Worm (Caenorhabditis elegans) whole organism, L2 larva: Measurements from ENCODE around the gene C26B2.7.

Experiments
- F13H6.1 ChIP-seq: sonication (generic microtip); optimal IDR thresholded peaks from 2 replicates; lab custom pipeline; 2016; ENCODE audit warnings: missing genetic modification characterization, missing compliant biosample characterization
- R02D3.7 ChIP-seq: fragments of 150-350 bp; optimal IDR thresholded peaks from 2 replicates; lab custom pipeline; 2014; ENCODE audit warnings: missing biosample characterization, missing genetic modification characterization
- Y55F3AM.14 ChIP-seq: fragments of 200-800 bp; sonication (Bioruptor generic); optimal IDR thresholded peaks from 2 replicates; lab custom pipeline; 2018; ENCODE audit warnings: mild to moderate bottlenecking, missing genetic modification characterization, missing compliant biosample characterization
- ZK546.5 ChIP-seq: sonication (generic microtip); optimal IDR thresholded peaks from 2 replicates; lab custom pipeline; 2017; ENCODE audit warnings: missing biosample characterization, missing genetic modification characterization
- alr-1 ChIP-seq: fragments of 150-350 bp; optimal IDR thresholded peaks from 2 replicates; lab custom pipeline; 2014; ENCODE audit warnings: missing biosample characterization, missing genetic modification characterization
- aly-2 ChIP-seq: fragments of 150-350 bp; optimal IDR thresholded peaks from 2 replicates; lab custom pipeline; 2014; ENCODE audit warnings: missing biosample characterization, missing genetic modification characterization
- blmp-1 ChIP-seq: sonication (generic microtip); optimal IDR thresholded peaks from 2 replicates; lab custom pipeline; 2017; ENCODE audit warnings: missing genetic modification characterization, mild to moderate bottlenecking, missing compliant biosample characterization, antibody characterized with exemption, moderate library complexity; ENCODE audit not compliant: insufficient read depth
- ceh-82 ChIP-seq: fragments of 150-350 bp; optimal IDR thresholded peaks from 2 replicates; lab custom pipeline; 2014; ENCODE audit warnings: missing biosample characterization, missing genetic modification characterization
- crh-2 ChIP-seq: sonication (generic microtip); optimal IDR thresholded peaks from 2 replicates; lab custom pipeline; 2017; ENCODE audit warnings: missing biosample characterization, missing genetic modification characterization
- dmd-4 ChIP-seq: sonication (generic microtip); optimal IDR thresholded peaks from 2 replicates; lab custom pipeline; 2017; ENCODE audit warnings: missing biosample characterization, missing genetic modification characterization
- egl-27 ChIP-seq: sonication (generic microtip); optimal IDR thresholded peaks from 3 replicates; lab custom pipeline; 2017; ENCODE audit warnings: missing biosample characterization, missing genetic modification reagents, missing genetic modification characterization
- elt-1 ChIP-seq: fragments of 150-350 bp; optimal IDR thresholded peaks from 2 replicates; lab custom pipeline; 2014; ENCODE audit warnings: missing biosample characterization, missing genetic modification characterization
- elt-3 ChIP-seq: sonication (generic microtip); optimal IDR thresholded peaks from 2 replicates; lab custom pipeline; 2017; ENCODE audit warnings: missing biosample characterization, missing genetic modification characterization
- fos-1 ChIP-seq: fragments of 150-350 bp; optimal IDR thresholded peaks from 2 replicates; lab custom pipeline; 2014; ENCODE audit warnings: missing biosample characterization, missing genetic modification characterization
- lin-11 ChIP-seq: fragments of 150-350 bp; sonication (generic microtip); optimal IDR thresholded peaks from 2 replicates; lab custom pipeline; 2014; ENCODE audit warnings: missing biosample characterization, missing genetic modification characterization, inconsistent platforms, mixed read lengths
- lin-13 ChIP-seq: fragments of 150-350 bp; optimal IDR thresholded peaks from 2 replicates; lab custom pipeline; 2014; ENCODE audit warnings: missing biosample characterization, missing genetic modification reagents, missing genetic modification characterization
- lin-39 ChIP-seq: fragments of 150-350 bp; optimal IDR thresholded peaks from 2 replicates; lab custom pipeline; 2014; ENCODE audit warnings: missing biosample characterization, missing genetic modification reagents, missing genetic modification characterization
- lsy-2 ChIP-seq, 2 experiments: fragments of 150-350 bp in 1 of 2; sonication (generic microtip) in 1 of 2; optimal IDR thresholded peaks; 2 replicates each; lab custom pipeline; 2014 to 2017; ENCODE audit warnings: missing biosample characterization in 2 of 2, missing genetic modification characterization in 2 of 2
- mab-5 ChIP-seq: fragments of 150-350 bp; optimal IDR thresholded peaks from 2 replicates; lab custom pipeline; 2014; ENCODE audit warnings: missing biosample characterization, missing genetic modification characterization
- mdl-1 ChIP-seq, 2 experiments: fragments of 150-350 bp in 1 of 2; sonication (generic microtip) in 1 of 2; optimal IDR thresholded peaks; 2 replicates each; lab custom pipeline; 2017; ENCODE audit warnings: missing biosample characterization in 2 of 2, missing genetic modification characterization in 2 of 2
- nhr-10 ChIP-seq: sonication (generic microtip); optimal IDR thresholded peaks from 2 replicates; lab custom pipeline; 2017; ENCODE audit warnings: missing biosample characterization, missing genetic modification characterization
- nhr-11 ChIP-seq: fragments of 150-350 bp; optimal IDR thresholded peaks from 2 replicates; lab custom pipeline; 2014; ENCODE audit warnings: missing biosample characterization, missing genetic modification characterization
- nhr-129 ChIP-seq: fragments of 150-350 bp; optimal IDR thresholded peaks from 2 replicates; lab custom pipeline; 2014; ENCODE audit warnings: missing biosample characterization, missing genetic modification characterization
- nhr-21 ChIP-seq: fragments of 150-350 bp; optimal IDR thresholded peaks from 2 replicates; lab custom pipeline; 2014; ENCODE audit warnings: missing biosample characterization, missing genetic modification characterization
- nhr-23 ChIP-seq: fragments of 150-350 bp; optimal IDR thresholded peaks from 2 replicates; lab custom pipeline; 2014; ENCODE audit warnings: missing biosample characterization, missing genetic modification reagents, missing genetic modification characterization
- nhr-25 ChIP-seq: fragments of 150-350 bp; sonication (generic microtip); optimal IDR thresholded peaks from 3 replicates; lab custom pipeline; 2014; ENCODE audit warnings: missing biosample characterization, missing genetic modification characterization
- nhr-6 ChIP-seq: fragments of 150-350 bp; optimal IDR thresholded peaks from 2 replicates; lab custom pipeline; 2014; ENCODE audit warnings: missing biosample characterization, missing genetic modification characterization
- nhr-77 ChIP-seq: fragments of 150-350 bp; optimal IDR thresholded peaks from 2 replicates; lab custom pipeline; 2014; ENCODE audit warnings: missing biosample characterization, missing genetic modification characterization
- peb-1 ChIP-seq: fragments of 150-350 bp; optimal IDR thresholded peaks from 2 replicates; lab custom pipeline; 2014; ENCODE audit warnings: missing biosample characterization, missing genetic modification characterization
- sem-4 ChIP-seq: fragments of 150-350 bp; optimal IDR thresholded peaks from 2 replicates; lab custom pipeline; 2014; ENCODE audit warnings: missing biosample characterization, missing genetic modification reagents, missing genetic modification characterization
- skn-1 ChIP-seq: sonication (generic microtip); optimal IDR thresholded peaks from 2 replicates; lab custom pipeline; 2017; ENCODE audit warnings: missing biosample characterization, missing genetic modification characterization
- sma-3 ChIP-seq: sonication (generic microtip); optimal IDR thresholded peaks from 2 replicates; lab custom pipeline; 2016; ENCODE audit warnings: missing genetic modification reagents, missing genetic modification characterization, missing compliant biosample characterization
- sma-9 ChIP-seq, 2 experiments: fragments of 150-350 bp in 1 of 2; sonication (generic microtip) in 1 of 2; optimal IDR thresholded peaks; 2 replicates each; lab custom pipeline; 2014 to 2016; ENCODE audit warnings: missing genetic modification characterization in 2 of 2, mild to moderate bottlenecking in 1 of 2, missing biosample characterization in 1 of 2, missing compliant biosample characterization in 1 of 2, missing genetic modification reagents in 1 of 2, moderate library complexity in 1 of 2
- snpc-4 ChIP-seq: fragments of 150-350 bp; optimal IDR thresholded peaks from 2 replicates; lab custom pipeline; 2014; ENCODE audit warnings: missing biosample characterization, missing genetic modification characterization
- unc-39 ChIP-seq: fragments of 150-350 bp; optimal IDR thresholded peaks from 2 replicates; lab custom pipeline; 2014; ENCODE audit warnings: missing biosample characterization, missing genetic modification characterization
- unc-55 ChIP-seq: fragments of 150-350 bp; sonication (generic microtip); optimal IDR thresholded peaks from 3 replicates; lab custom pipeline; 2014; ENCODE audit warnings: missing biosample characterization, missing genetic modification reagents, missing genetic modification characterization
- unc-62 ChIP-seq: fragments of 150-350 bp; optimal IDR thresholded peaks from 2 replicates; lab custom pipeline; 2014; ENCODE audit warnings: missing biosample characterization, missing genetic modification reagents, missing genetic modification characterization
- ztf-1 ChIP-seq: fragments of 200-800 bp; sonication (Bioruptor generic); conservative IDR thresholded peaks from 2 replicates; pipeline ENCODE4 v1.3.6; 2022; ENCODE audit warnings: missing genetic modification characterization, missing compliant biosample characterization
- ztf-11 ChIP-seq: sonication (generic microtip); optimal IDR thresholded peaks from 2 replicates; lab custom pipeline; 2017; ENCODE audit warnings: missing biosample characterization, missing genetic modification characterization
- ztf-4 ChIP-seq: fragments of 150-350 bp; optimal IDR thresholded peaks from 2 replicates; lab custom pipeline; 2014; ENCODE audit warnings: missing biosample characterization, missing genetic modification characterization

The C26B2.7 gene

ce11 chrIV:8029413-8029812 lies 13.3 kb downstream of the C26B2.7 start, which contains the start of gene nhr-31:
TSS of gene nhr-31 (minus strand) at chrIV:8029513.
- no peak for TF ChIP-seq unc-39 (tag; lab: Kevin White, UChicago)
- no peak for TF ChIP-seq nhr-21
- no peak for TF ChIP-seq Y55F3AM.14 (GFP tag; lab: Kevin White, UChicago)
- TF ChIP-seq elt-3 (tag; lab: Kevin White, UChicago) = no peak
- no peak for TF ChIP-seq mab-5 (tag; lab: Kevin White, UChicago)
- TF ChIP-seq ztf-11 (tag; lab: Kevin White, UChicago) = no peak
- no peak for TF ChIP-seq snpc-4 (tag; lab: Kevin White, UChicago)
- TF ChIP-seq sem-4 = no peak
- TF ChIP-seq ztf-1 (GFP tag; lab: Robert Waterston, UW) = no peak
- TF ChIP-seq lin-11 (tag; lab: Kevin White, UChicago) = no peak
- TF ChIP-seq lsy-2 (tag; optimal IDR thresholded peaks at IDR 0.05; lab: Kevin White, UChicago) = no peak
- TF ChIP-seq elt-1 (tag; lab: Kevin White, UChicago) = no peak

DNA sequence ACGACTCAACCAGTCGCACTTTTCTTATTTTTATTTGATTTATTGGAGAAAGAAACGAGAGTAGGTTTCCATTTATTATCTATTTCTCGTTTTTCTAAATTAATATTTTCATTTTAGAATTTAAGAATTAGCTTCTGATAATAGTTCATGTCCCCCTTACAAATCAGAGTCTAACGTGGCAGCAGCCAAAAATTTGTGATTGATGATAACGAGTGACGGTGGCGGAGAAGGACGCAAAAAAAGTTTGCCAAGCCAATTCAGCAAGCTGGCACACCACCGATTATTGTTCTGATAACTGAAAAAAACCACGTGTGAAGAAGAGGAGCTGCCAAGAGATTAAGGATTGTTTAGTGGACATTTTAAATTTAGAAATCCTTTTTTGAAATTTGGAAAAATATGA lies 14.0 kb downstream of the C26B2.7 start:
- TF ChIP-seq nhr-11 (tag; lab: Kevin White, UChicago) (no peak), F13H6.1 (tag; lab: Kevin White, UChicago) (peak; percentile 12), fos-1 (tag; lab: Kevin White, UChicago) (peak; percentile 76), crh-2 (tag; lab: Kevin White, UChicago) (peak; percentile 79), sma-9 (GFP tag; optimal IDR thresholded peaks at IDR 0.05; lab: Kevin White, UChicago) (peak; percentile 57), sma-9 (tag; optimal IDR thresholded peaks at IDR 0.05; lab: Kevin White, UChicago) (no peak), ztf-1 (GFP tag; lab: Robert Waterston, UW) (no peak)

DNA sequence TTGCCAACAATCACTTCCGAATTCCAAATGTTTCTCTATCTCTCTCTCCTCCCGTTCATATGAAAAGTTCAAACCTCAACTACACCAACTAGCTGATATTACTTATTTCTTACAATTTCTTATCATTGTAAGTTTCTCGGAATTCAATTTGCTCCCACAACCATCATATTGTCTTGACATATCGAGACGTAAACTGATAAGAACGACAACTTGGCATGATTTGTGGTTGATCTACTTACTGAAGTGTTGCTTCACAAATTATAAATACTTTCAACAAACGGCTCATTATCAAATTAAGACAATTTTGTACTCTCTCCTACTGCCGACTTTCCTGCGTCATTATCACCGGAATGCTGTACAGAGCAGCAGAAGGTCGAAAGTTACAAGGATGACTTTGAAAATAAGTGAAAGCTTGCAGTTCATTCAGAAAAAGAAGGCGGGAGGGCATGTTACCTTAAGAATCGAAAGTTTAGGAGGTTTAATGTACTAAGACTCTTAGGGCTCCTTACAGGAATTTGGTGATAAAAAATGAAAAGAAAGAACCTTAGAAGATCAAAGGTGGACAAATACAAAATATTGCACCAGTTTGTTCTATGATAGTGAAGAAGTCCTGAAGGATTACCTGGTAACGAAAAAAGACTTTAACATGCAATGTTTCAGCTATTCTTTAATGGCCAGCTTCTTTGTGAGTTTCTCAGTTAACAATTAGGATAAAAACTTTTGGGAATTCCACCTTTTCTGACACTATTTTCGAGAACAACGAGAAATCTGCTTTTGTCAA lies 16.3 kb downstream of the C26B2.7 start:
- TF ChIP-seq nhr-10 (tag; lab: Kevin White, UChicago) (no peak), peb-1 (no peak), egl-27 (tag; lab: Kevin White, UChicago) (peak; percentile 31), alr-1 (tag; lab: Kevin White, UChicago) (no peak), nhr-77 (tag; lab: Kevin White, UChicago) (no peak), fos-1 (tag; lab: Kevin White, UChicago) (peak; percentile 84), unc-39 (tag; lab: Kevin White, UChicago) (no peak), unc-55 (GFP tag; lab: Kevin White, UChicago) (no peak), F13H6.1 (tag; lab: Kevin White, UChicago) (peak; percentile 10), crh-2 (tag; lab: Kevin White, UChicago) (peak; percentile 78), sma-9 (GFP tag; optimal IDR thresholded peaks at IDR 0.05; lab: Kevin White, UChicago) (peak; percentile 82), sma-9 (tag; optimal IDR thresholded peaks at IDR 0.05; lab: Kevin White, UChicago) (no peak)

DNA sequence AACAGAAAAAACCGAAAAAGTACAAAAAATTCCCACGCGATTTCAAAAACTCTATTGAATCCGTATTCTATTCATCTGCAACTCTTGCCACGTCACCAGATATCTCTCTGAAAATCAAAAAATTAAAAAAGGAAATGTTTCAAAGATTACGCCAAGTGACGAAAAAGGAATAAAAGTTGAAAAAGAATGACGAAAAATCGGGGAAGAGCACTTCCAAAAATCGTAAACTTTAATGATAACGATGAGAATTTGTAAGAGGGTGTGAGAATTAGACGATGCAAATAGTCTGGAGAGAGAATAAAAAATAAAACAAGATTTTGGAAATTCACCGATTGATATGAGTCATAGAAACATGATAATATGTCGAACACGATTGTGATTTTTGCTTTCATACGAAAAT lies 18.1 kb downstream of the C26B2.7 start:
- TF ChIP-seq sem-4 = no peak
- peak; percentile 71 for TF ChIP-seq fos-1 (tag; lab: Kevin White, UChicago)

- TF ChIP-seq nhr-6 (tag; lab: Kevin White, UChicago) (no peak), elt-3 (tag; lab: Kevin White, UChicago) (no peak), sma-3 (GFP tag; lab: Kevin White, UChicago) (peak; percentile 60), aly-2 (no peak), lin-39 (tag; lab: Kevin White, UChicago) (no peak), nhr-25 (tag; lab: Kevin White, UChicago) (peak; percentile 89), R02D3.7 (no peak), sma-9 (GFP tag; optimal IDR thresholded peaks at IDR 0.05; lab: Kevin White, UChicago) (peak; percentile 83), sma-9 (tag; optimal IDR thresholded peaks at IDR 0.05; lab: Kevin White, UChicago) (no peak), nhr-23 (tag; lab: Kevin White, UChicago) (no peak), nhr-10 (tag; lab: Kevin White, UChicago) (no peak), ZK546.5 (tag; lab: Kevin White, UChicago) (no peak), mdl-1 (tag; optimal IDR thresholded peaks at IDR 0.05; lab: Kevin White, UChicago) (no peak), lsy-2 (tag; optimal IDR thresholded peaks at IDR 0.05; lab: Kevin White, UChicago) (peak in 1 of 2 experiments; percentile 13), nhr-11 (tag; lab: Kevin White, UChicago) (no peak), peb-1 (no peak), blmp-1 (tag; lab: Kevin White, UChicago) (peak; percentile 75), nhr-21 (peak; percentile 51), lin-13 (GFP tag; lab: Kevin White, UChicago) (no peak), egl-27 (tag; lab: Kevin White, UChicago) (peak; percentile 28), nhr-129 (tag; lab: Kevin White, UChicago) (peak; percentile 16), dmd-4 (no peak), F13H6.1 (tag; lab: Kevin White, UChicago) (no peak), ztf-4 (tag; lab: Kevin White, UChicago) (no peak), nhr-77 (tag; lab: Kevin White, UChicago) (no peak), ceh-82 (no peak), skn-1 (no peak), ztf-11 (tag; lab: Kevin White, UChicago) (no peak), unc-62 (GFP tag; lab: Kevin White, UChicago) (no peak), Y55F3AM.14 (GFP tag; lab: Kevin White, UChicago) (no peak)
Measured at ce11 chrIV:8036492-8036891, 20.4 kb downstream of the C26B2.7 start.
